Fruit fly (Drosophila melanogaster): ENCODE measurements around the gene CG15282.

The CG15282 gene

DNA sequence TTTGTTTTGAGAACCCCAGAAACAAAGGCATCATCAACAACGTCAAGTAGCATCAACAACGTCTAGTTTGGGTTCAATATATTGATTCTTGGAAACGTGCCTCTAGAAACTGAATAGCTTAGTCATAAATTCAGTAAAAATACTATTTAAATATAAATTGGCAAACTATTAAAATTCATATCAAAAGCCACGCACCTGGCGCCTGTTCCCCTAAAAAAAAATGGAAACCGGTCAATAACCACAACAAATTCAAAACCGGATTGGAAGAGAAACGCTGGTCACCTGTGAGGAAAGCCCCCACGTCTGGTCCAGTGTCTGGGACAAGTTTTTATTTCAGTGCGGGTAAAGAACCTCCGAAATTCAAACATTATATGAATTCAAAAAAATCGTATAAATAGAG is at the start of gene CG15282:
CG15282 (plus strand) TSS at position 227 of the 400 bp plus-strand sequence.
- no peak for TF ChIP-seq CG14655 (GFP tag; optimal IDR thresholded peaks at IDR 0.05)
- TF ChIP-seq Snoo (tag; optimal IDR thresholded peaks at IDR 0.05): peak; percentile 54
- no peak for TF ChIP-seq rn (GFP tag; IDR thresholded peaks at IDR 0.05)

dm6 chr2L:14663147-14663546 is 49.1 kb upstream of the CG15282 start:
- TF ChIP-seq Pif1A (GFP tag; optimal IDR thresholded peaks at IDR 0.05) (no peak), CG12605 (GFP tag; IDR thresholded peaks at IDR 0.05) (0 out of 2 replicates have a peak, but pooled peaks have one; percentile 11)

DNA sequence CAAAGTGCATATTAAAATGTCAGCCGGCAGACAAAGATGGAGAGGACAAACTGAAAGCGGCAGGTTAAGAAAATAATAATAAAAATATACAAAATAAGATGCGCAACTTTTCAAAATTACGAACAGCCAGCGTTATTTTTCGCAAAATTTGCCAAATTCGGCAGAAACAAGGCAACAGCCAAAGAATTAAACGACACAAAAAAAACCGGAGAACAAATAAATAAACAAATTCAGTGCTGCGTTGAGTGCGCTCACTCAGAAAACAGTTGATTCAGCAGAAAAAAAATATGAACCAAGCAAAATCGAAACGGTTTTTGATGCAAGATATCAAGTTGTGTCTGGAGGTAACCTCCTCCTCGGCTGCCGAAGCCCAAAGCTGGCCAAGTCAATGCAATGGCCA is 47.9 kb upstream of the CG15282 start:
- no peak for TF ChIP-seq CG8301 (tag; optimal IDR thresholded peaks at IDR 0.05)
- TF ChIP-seq rn (GFP tag; IDR thresholded peaks at IDR 0.05): no peak
- TF ChIP-seq Pif1A (GFP tag; optimal IDR thresholded peaks at IDR 0.05): no peak
- no peak for TF ChIP-seq CG17806 (tag; optimal IDR thresholded peaks at IDR 0.05)
- no peak for TF ChIP-seq CG10348 (GFP tag; IDR thresholded peaks at IDR 0.05)
- no peak for TF ChIP-seq Ets98B (GFP tag; IDR thresholded peaks at IDR 0.05)
- no peak for TF ChIP-seq D1 (tag; optimal IDR thresholded peaks at IDR 0.05)
- TF ChIP-seq Snoo (tag; optimal IDR thresholded peaks at IDR 0.05): no peak
- TF ChIP-seq CG12605 (GFP tag; IDR thresholded peaks at IDR 0.05): no peak
- TF ChIP-seq gl (tag; optimal IDR thresholded peaks at IDR 0.05): no peak
- TF ChIP-seq CG4496 (GFP tag; IDR thresholded peaks at IDR 0.05): no peak
- no peak for TF ChIP-seq CG32121 (GFP tag; IDR thresholded peaks at IDR 0.05)
- TF ChIP-seq CG9948 (tag; optimal IDR thresholded peaks at IDR 0.05): no peak
- TF ChIP-seq Pif1B (GFP tag; optimal IDR thresholded peaks at IDR 0.05): no peak
- TF ChIP-seq fd96Ca (GFP tag; IDR thresholded peaks at IDR 0.05): no peak
- TF ChIP-seq CG34367 (tag; optimal IDR thresholded peaks at IDR 0.05): no peak
- TF ChIP-seq CG15710 (tag; optimal IDR thresholded peaks at IDR 0.05): no peak
- TF ChIP-seq CG14655 (GFP tag; optimal IDR thresholded peaks at IDR 0.05): no peak
- TF ChIP-seq EcR (GFP tag; optimal IDR thresholded peaks at IDR 0.05): no peak
- no peak for TF ChIP-seq CG13204 (GFP tag; optimal IDR thresholded peaks at IDR 0.05)

- peak; percentile 56 for TF ChIP-seq D1 (tag; optimal IDR thresholded peaks at IDR 0.05)
- TF ChIP-seq CG15710 (tag; optimal IDR thresholded peaks at IDR 0.05): peak; percentile 43
- peak; percentile 8; the same call in 1 of the 2 replicates for TF ChIP-seq Ets98B (GFP tag; IDR thresholded peaks at IDR 0.05)
- peak; percentile 56; the same call in 1 of the 2 replicates for TF ChIP-seq CG12605 (GFP tag; IDR thresholded peaks at IDR 0.05)
- no peak for TF ChIP-seq CG17806 (tag; optimal IDR thresholded peaks at IDR 0.05)
- TF ChIP-seq CG9948 (tag; optimal IDR thresholded peaks at IDR 0.05): peak; percentile 25
- peak; percentile 68 for TF ChIP-seq CG8159 (tag; optimal IDR thresholded peaks at IDR 0.05)
- peak; percentile 65 for TF ChIP-seq gl (tag; optimal IDR thresholded peaks at IDR 0.05)
- no peak for TF ChIP-seq Pif1B (GFP tag; optimal IDR thresholded peaks at IDR 0.05)
- TF ChIP-seq CG32121 (GFP tag; IDR thresholded peaks at IDR 0.05): no peak
- peak; percentile 18 for TF ChIP-seq Pif1A (GFP tag; optimal IDR thresholded peaks at IDR 0.05)
- no peak for TF ChIP-seq CG8301 (tag; optimal IDR thresholded peaks at IDR 0.05)
These were observed 47.2 kb upstream of the CG15282 start for dm6 chr2L:14664952-14665607.

DNA sequence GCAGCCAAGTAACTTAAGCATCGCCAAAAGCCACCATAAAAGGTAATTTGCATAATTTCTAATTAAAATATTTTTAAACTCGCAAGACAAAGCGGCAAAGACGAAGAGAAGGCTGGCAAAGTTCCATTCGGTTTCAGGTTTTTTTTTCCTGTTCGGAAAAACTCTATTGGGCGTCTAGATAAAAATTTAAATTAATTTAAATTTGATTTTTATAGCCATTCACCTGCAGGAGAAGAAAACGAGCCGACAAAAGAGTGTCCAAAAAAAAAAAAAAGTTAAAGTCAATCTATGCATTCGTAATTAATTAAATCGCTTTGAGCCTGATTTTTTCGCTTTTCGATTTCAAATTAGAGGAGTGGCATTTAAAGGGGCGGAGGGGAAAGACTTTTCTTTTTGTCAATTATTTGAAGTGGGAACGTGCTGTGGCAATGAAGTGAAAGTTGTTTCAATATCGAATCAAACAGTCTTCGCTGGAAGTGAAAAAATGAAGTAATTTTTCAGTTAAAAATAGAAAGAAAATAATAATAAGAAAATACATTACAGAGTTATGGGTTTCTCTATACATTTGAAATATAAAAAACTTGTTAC is 44.0 kb upstream of the CG15282 start:
- TF ChIP-seq CG9948 (tag; optimal IDR thresholded peaks at IDR 0.05) (no peak), CG32121 (GFP tag; IDR thresholded peaks at IDR 0.05) (no peak), CG8159 (tag; optimal IDR thresholded peaks at IDR 0.05) (no peak), fd96Ca (GFP tag; IDR thresholded peaks at IDR 0.05) (no peak), CG15710 (tag; optimal IDR thresholded peaks at IDR 0.05) (no peak), CG17806 (tag; optimal IDR thresholded peaks at IDR 0.05) (no peak), CG4496 (GFP tag; IDR thresholded peaks at IDR 0.05) (no peak), Snoo (tag; optimal IDR thresholded peaks at IDR 0.05) (no peak), rn (GFP tag; IDR thresholded peaks at IDR 0.05) (no peak), CG13204 (GFP tag; optimal IDR thresholded peaks at IDR 0.05) (no peak), gl (tag; optimal IDR thresholded peaks at IDR 0.05) (no peak)

- TF ChIP-seq CG9948 (tag; optimal IDR thresholded peaks at IDR 0.05): no peak
- no peak for TF ChIP-seq CG12605 (GFP tag; IDR thresholded peaks at IDR 0.05)
- no peak for TF ChIP-seq CG17806 (tag; optimal IDR thresholded peaks at IDR 0.05)
- no peak for TF ChIP-seq CG8159 (tag; optimal IDR thresholded peaks at IDR 0.05)
- TF ChIP-seq Pif1B (GFP tag; optimal IDR thresholded peaks at IDR 0.05): no peak
- TF ChIP-seq CG32121 (GFP tag; IDR thresholded peaks at IDR 0.05): no peak
- no peak for TF ChIP-seq Snoo (tag; optimal IDR thresholded peaks at IDR 0.05)
- TF ChIP-seq CG4496 (GFP tag; IDR thresholded peaks at IDR 0.05): no peak
- no peak for TF ChIP-seq CG15710 (tag; optimal IDR thresholded peaks at IDR 0.05)
- TF ChIP-seq Ets98B (GFP tag; IDR thresholded peaks at IDR 0.05): no peak
- TF ChIP-seq D1 (tag; optimal IDR thresholded peaks at IDR 0.05): no peak
- TF ChIP-seq CG34367 (tag; optimal IDR thresholded peaks at IDR 0.05): no peak
- TF ChIP-seq fd96Ca (GFP tag; IDR thresholded peaks at IDR 0.05): no peak
- no peak for TF ChIP-seq rn (GFP tag; IDR thresholded peaks at IDR 0.05)
- TF ChIP-seq Pif1A (GFP tag; optimal IDR thresholded peaks at IDR 0.05): no peak
- no peak for TF ChIP-seq EcR (GFP tag; optimal IDR thresholded peaks at IDR 0.05)
- no peak for TF ChIP-seq CG13204 (GFP tag; optimal IDR thresholded peaks at IDR 0.05)
- no peak for TF ChIP-seq gl (tag; optimal IDR thresholded peaks at IDR 0.05)
- no peak for TF ChIP-seq CG8301 (tag; optimal IDR thresholded peaks at IDR 0.05)
- no peak for TF ChIP-seq CG10348 (GFP tag; IDR thresholded peaks at IDR 0.05)
These were observed 43.4 kb upstream of the CG15282 start for dm6 chr2L:14668907-14669306.

Data from whole organism, pupa.